Fruit fly (Drosophila melanogaster) ovary, adult (tissue): ENCODE measurements around the gene ftz-f1.
A peak's percentile ranks its signal among the peaks of the same experiment; 100 is the strongest.

ENCODE experiments used
- CG17801 ChIP-seq: fragments of 200-800 bp; optimal IDR thresholded peaks from 2 replicates; lab custom pipeline; 2019; ENCODE audit warnings: missing biosample characterization, mild to moderate bottlenecking, missing genetic modification characterization, moderate library complexity; ENCODE audit not compliant: partially characterized antibody

The ftz-f1 gene

DNA sequence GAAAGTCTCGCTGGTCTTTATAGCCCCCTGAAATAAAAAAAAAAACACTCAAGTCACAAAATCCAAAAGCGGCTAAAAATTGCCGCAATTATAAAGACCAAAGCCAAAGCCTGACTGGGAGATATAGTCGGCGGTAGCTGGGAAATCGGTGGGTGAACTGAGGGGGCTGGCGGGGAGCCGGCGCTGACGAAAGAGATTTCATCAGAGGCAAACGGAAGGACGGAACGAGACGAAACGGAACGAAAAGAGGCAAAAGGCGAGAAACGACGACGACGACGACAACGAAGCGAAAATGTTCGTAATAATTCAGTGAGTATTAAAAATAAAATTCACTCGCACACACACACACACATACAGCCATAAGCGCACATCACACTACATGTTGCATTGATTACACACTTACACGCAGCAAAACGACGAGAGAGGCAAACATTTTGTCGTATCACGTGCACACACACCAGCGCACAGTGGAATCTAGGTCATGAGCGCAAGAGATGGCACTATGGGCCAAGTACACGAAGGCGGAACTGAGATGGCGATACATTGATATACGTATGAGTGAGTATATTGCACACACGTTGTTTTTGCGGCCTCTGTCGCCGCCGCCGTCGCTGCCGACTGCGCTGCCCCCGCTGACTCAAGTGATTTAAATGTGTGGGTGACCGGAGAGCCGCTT lies 42.1 kb downstream of the ftz-f1 start:
- TF ChIP-seq CG17801 = peak; percentile 62

DNA sequence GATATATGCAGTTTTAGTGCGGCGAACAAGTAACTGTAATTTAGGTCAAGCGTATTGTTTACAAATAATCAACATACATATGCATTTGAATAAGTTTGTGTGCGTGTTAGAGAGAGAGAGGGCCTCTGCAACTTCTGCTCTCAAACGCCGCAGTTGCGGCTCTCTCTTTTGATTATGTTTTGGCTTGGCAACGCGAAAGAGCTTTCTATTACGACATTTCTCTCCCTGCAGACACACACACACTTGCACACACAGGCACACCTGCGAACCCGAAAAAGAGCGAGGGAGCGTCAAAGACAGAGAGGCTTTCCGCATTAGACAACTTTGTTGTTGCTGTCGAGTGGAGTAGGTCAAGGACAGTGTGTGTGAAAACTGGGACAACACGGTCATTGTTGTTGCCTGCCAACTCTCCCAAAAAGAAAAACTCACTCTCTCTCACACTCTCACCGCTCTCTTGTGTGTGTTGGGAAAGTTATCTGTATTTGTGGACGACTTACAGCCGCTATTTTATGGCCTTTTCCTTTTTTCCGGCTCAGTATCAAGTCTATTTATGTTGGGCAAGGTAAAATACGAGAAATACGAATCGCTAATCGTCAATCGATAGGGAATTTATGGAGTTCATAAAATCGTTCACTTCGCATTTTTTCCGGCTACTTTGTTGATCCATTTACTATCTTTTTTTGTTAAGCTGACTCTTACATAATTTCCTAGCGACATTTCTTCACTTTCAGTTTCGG lies 43.9 kb downstream of the ftz-f1 start:
- TF ChIP-seq CG17801 = no peak

DNA sequence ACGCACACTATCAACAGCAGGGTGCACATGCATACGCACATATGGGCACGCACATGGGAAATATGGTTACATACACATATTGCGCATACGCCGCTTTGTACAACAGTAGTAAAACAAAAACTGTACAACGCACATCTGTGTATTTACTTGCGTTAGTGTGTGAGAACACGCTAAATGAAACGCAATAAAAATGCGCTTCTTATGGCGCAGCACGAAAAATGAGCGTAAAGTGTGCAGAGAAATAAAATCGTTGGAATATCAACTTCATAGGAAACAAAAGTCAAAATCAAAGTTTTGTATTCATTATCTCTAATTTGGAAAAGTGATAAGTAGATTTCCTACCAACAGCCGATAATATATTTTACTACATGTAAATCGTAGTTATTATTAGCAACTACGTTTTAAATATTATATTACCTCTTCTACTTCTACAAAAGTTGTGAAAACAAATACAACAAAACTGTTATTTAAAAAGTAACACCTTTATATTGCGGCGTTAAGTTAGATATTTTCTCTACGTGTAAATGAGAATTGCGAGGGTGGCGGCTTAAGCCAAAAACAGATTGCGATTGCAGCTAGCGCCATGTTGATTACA lies 44.7 kb downstream of the ftz-f1 start:
- TF ChIP-seq CG17801 = no peak

DNA sequence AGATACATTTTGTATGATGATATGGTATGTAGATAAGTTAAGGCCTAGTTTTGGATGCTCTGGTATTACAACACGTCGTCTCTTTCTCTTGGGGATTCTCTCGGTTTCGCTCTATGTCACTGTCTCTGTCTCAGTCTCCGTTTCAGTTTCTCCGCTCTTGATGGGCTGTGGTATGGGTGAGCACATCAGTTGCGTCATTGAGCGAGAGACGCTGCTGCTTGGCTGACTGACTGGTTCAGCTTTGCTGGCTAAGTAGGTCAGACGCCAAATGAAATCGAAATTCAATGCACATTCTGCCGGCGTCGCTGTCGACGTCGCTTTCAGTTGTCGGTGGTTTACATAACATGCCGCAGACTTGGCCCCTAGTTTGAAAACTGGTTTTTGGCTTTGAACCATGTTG lies 47.3 kb downstream of the ftz-f1 start:
- TF ChIP-seq CG17801 = no peak

DNA sequence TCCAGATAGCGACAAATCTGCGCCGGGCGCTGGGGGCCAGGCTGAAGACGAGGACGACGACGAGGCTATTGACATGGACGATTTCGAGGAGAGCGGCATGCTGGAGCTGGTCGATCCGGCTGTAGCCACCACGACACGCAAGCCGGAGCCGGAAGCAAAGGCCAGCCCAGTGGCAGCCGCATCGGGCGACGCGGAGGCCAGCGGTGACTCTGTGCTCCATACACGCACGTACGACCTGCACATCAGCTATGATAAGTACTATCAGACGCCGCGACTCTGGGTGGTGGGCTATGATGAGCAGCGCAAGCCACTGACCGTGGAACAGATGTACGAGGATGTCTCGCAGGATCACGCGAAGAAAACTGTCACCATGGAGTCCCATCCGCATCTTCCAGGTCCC lies 51.3 kb downstream of the ftz-f1 start:
- no peak for TF ChIP-seq CG17801

DNA sequence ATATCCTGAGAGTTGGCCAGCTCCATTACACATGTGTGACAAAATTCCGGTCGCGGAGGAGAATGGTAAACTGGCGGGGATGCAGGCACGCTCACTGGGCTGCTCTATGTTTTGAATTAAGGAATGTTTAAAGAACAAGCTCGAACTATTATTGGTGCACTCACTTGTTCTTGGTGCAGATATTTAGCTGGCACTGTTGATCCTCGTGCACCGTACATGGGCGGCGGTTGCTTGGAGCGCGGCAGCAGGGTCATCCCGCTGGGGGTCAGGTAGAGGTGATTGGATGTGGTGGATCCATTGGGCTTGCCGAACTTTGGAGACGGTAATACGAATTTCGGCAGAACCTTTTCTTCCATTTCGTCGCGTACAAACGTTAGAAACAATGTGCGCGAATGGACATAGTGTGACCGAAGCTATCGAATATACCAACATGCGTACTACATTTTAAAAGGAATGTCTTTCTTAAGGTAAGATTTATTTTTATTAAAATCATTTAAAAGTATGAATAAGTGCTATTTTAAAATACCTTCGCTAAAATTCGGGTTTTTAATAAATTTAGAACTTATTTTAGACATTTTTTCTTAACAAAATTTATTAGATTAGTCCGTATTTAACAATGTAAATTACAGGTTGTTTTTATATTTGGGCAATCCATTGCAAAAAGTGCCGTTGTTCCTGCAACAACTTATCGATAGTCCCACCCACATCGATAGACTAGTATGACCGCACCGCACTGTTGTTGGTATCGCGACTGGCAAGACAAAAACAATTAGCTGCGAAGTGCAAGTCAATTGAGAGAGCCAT lies 53.0 kb downstream of the ftz-f1 start, which contains the start of the genes Nufip and Atg3:
Nufip (minus strand) TSS at position 415 of the 804 bp plus-strand sequence.
Atg3 (plus strand) TSS at position 735 of the 804 bp plus-strand sequence.
- TF ChIP-seq CG17801 = peak; percentile 25

DNA sequence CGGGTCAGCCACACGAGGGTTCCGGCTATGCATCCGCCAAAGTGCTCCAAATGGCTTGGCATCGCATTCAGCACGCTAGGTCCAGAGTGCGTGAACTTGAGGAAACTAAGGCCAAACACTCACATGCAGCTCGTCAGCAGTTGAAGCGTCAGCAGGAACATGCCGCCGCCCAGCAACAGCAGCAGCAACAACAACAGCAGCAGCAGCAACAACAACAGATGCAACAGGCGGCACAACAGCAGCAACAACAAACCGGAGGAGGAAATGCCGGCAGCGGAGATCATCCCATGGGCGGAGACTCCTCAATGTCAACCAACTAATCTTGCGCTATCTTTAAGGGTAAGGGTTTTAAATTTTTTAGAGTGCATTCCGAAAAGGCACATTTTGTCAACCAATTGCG lies 54.9 kb downstream of the ftz-f1 start:
- no peak for TF ChIP-seq CG17801

DNA sequence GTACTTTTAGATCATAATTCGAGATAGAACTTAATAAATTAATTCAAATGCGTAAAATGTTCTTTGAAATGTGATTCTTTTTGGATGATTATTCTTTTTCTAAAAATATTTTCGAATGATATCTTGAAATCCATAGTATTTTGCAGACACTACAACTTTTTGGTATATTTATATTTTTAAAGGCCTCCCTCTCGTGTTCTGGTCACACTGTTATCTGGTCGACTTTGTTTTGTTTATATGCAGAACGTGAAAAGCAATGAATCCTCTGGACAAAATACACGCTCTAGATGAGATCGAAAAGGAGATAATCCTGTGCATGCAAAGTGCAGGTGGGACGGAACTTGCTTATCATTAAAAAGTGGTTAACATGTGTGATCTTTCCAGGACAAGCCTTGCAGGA lies 55.5 kb downstream of the ftz-f1 start, which contains the start of gene MED11:
MED11 (plus strand) TSS at position 210 of the 400 bp plus-strand sequence.
- no peak for TF ChIP-seq CG17801

DNA sequence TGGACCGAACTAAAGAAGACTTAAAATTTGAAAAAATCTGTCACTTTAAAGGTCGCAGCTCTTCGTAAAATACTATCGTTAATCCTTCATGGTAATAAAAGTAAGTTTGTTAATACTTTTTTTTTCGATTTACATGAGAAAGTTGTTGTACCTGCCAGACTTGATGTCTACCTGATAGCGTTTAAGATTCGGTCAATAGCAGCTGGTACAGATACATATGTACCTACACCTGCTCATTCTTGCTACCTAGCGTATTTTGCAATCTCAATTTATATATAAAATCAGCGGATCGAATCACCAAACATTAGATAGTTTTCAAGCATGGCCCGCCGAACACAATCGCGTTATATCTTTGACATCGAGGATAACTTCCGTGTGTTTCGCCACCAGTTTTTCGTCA lies 56.9 kb downstream of the ftz-f1 start, which contains the start of gene CG6885:
CG6885 (plus strand) TSS at position 301 of the 400 bp plus-strand sequence.
- TF ChIP-seq CG17801 = no peak

DNA sequence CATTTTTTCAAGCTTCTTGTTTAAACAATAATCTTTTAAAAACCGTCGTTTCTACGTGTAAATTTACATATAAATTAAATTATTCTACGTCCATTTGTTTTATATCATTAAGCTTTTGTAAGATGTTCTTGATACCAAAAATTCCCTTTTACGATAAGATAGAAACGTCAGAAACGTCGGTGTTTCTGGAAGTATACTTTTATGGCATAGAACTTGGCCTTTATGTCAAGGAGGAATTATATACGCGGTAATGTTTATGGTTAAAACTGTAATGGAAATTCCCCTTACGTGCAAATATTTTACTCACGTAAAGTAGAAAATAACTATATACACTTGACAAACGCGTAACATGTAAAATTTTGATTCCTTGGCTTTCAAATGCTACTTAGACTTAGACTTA lies 57.4 kb downstream of the ftz-f1 start:
- no peak for TF ChIP-seq CG17801

DNA sequence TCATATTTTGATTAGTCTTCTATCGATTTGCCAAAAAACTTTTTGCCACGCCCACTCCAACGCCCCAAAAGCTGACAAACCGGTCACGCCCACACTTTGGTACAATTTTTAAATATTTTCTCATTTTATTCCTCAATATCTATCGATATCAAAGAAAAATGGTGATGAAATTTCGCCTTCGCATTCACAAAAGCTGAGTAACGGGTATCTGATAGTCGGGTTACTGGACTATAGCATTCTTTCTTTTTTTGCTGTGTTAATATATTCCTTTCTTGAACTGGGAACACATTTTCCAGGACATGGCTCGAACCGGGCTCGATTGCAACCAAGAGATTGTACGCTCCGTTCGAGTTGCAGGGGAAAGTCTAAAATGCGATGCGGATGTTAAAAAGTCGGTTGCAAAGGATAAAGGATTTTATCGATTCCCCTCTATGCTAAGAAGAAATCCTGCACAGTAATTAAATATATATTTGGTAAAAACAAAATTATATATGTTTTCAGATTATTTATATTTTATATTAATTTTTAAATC lies 58.1 kb downstream of the ftz-f1 start:
- no peak for TF ChIP-seq CG17801

DNA sequence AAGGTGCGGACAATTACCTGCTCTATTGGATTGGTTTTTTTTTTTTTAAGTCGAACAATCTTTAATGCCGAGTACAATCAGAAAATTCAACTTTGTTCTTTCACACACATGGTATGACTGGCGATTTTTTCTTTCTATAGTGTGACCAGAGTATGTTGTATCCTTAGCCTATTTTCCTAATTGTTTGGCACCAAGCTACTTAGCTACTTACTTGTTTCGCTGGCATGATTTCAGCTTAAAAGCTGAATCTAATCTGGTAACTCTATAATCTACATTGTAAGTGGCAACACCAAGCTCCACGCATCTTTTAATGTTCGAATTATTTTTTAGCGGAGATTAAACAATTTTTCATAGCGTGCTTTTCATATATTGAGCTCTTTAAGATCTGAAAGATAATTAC lies 77.9 kb downstream of the ftz-f1 start, which contains the start of gene CG12477:
CG12477 (minus strand) TSS at position 101 of the 400 bp plus-strand sequence.
- TF ChIP-seq CG17801 = no peak
